Worm (Caenorhabditis elegans) whole organism, L2 larva: ENCODE data around the gene F14D7.12.
"Not testable (repeated sequence)": the region's sequence is repeated elsewhere in the genome, so short reads cannot be mapped to it uniquely, and the experiment has no call there.

ENCODE experiments used
- C34F6.9 ChIP-seq: fragments of 150-350 bp; optimal IDR thresholded peaks from 2 replicates; lab custom pipeline; 2014; ENCODE audit warnings: missing biosample characterization, missing genetic modification characterization
- R02D3.7 ChIP-seq: fragments of 150-350 bp; optimal IDR thresholded peaks from 2 replicates; lab custom pipeline; 2014; ENCODE audit warnings: missing biosample characterization, missing genetic modification characterization
- Y55F3AM.14 ChIP-seq: fragments of 200-800 bp; sonication (Bioruptor generic); optimal IDR thresholded peaks from 2 replicates; lab custom pipeline; 2018; ENCODE audit warnings: mild to moderate bottlenecking, missing genetic modification characterization, missing compliant biosample characterization
- ZK546.5 ChIP-seq: sonication (generic microtip); optimal IDR thresholded peaks from 2 replicates; lab custom pipeline; 2017; ENCODE audit warnings: missing biosample characterization, missing genetic modification characterization
- alr-1 ChIP-seq: fragments of 150-350 bp; optimal IDR thresholded peaks from 2 replicates; lab custom pipeline; 2014; ENCODE audit warnings: missing biosample characterization, missing genetic modification characterization
- ama-1 ChIP-seq: fragments of 150-350 bp; optimal IDR thresholded peaks from 2 replicates; lab custom pipeline; 2018; ENCODE audit warnings: inconsistent platforms
- blmp-1 ChIP-seq: sonication (generic microtip); optimal IDR thresholded peaks from 2 replicates; lab custom pipeline; 2017; ENCODE audit warnings: missing genetic modification characterization, mild to moderate bottlenecking, missing compliant biosample characterization, antibody characterized with exemption, moderate library complexity; ENCODE audit not compliant: insufficient read depth
- ceh-16 ChIP-seq: fragments of 150-350 bp; optimal IDR thresholded peaks from 2 replicates; lab custom pipeline; 2014; ENCODE audit warnings: missing biosample characterization, missing genetic modification characterization
- crh-2 ChIP-seq: sonication (generic microtip); optimal IDR thresholded peaks from 2 replicates; lab custom pipeline; 2017; ENCODE audit warnings: missing biosample characterization, missing genetic modification characterization
- dmd-4 ChIP-seq: sonication (generic microtip); optimal IDR thresholded peaks from 2 replicates; lab custom pipeline; 2017; ENCODE audit warnings: missing biosample characterization, missing genetic modification characterization
- egl-27 ChIP-seq: sonication (generic microtip); optimal IDR thresholded peaks from 3 replicates; lab custom pipeline; 2017; ENCODE audit warnings: missing biosample characterization, missing genetic modification reagents, missing genetic modification characterization
- elt-1 ChIP-seq: fragments of 150-350 bp; optimal IDR thresholded peaks from 2 replicates; lab custom pipeline; 2014; ENCODE audit warnings: missing biosample characterization, missing genetic modification characterization
- lin-11 ChIP-seq: fragments of 150-350 bp; sonication (generic microtip); optimal IDR thresholded peaks from 2 replicates; lab custom pipeline; 2014; ENCODE audit warnings: missing biosample characterization, missing genetic modification characterization, inconsistent platforms, mixed read lengths
- lin-13 ChIP-seq: fragments of 150-350 bp; optimal IDR thresholded peaks from 2 replicates; lab custom pipeline; 2014; ENCODE audit warnings: missing biosample characterization, missing genetic modification reagents, missing genetic modification characterization
- mdl-1 ChIP-seq, 2 experiments: fragments of 150-350 bp in 1 of 2; sonication (generic microtip) in 1 of 2; optimal IDR thresholded peaks; 2 replicates each; lab custom pipeline; 2017; ENCODE audit warnings: missing biosample characterization in 2 of 2, missing genetic modification characterization in 2 of 2
- nhr-10 ChIP-seq: sonication (generic microtip); optimal IDR thresholded peaks from 2 replicates; lab custom pipeline; 2017; ENCODE audit warnings: missing biosample characterization, missing genetic modification characterization
- nhr-12 ChIP-seq: fragments of 150-350 bp; optimal IDR thresholded peaks from 2 replicates; lab custom pipeline; 2014; ENCODE audit warnings: missing biosample characterization, missing genetic modification characterization
- nhr-21 ChIP-seq: fragments of 150-350 bp; optimal IDR thresholded peaks from 2 replicates; lab custom pipeline; 2014; ENCODE audit warnings: missing biosample characterization, missing genetic modification characterization
- nhr-23 ChIP-seq: fragments of 150-350 bp; optimal IDR thresholded peaks from 2 replicates; lab custom pipeline; 2014; ENCODE audit warnings: missing biosample characterization, missing genetic modification reagents, missing genetic modification characterization
- nhr-25 ChIP-seq: fragments of 150-350 bp; sonication (generic microtip); optimal IDR thresholded peaks from 3 replicates; lab custom pipeline; 2014; ENCODE audit warnings: missing biosample characterization, missing genetic modification characterization
- nhr-6 ChIP-seq: fragments of 150-350 bp; optimal IDR thresholded peaks from 2 replicates; lab custom pipeline; 2014; ENCODE audit warnings: missing biosample characterization, missing genetic modification characterization
- nhr-77 ChIP-seq: fragments of 150-350 bp; optimal IDR thresholded peaks from 2 replicates; lab custom pipeline; 2014; ENCODE audit warnings: missing biosample characterization, missing genetic modification characterization
- sem-4 ChIP-seq: fragments of 150-350 bp; optimal IDR thresholded peaks from 2 replicates; lab custom pipeline; 2014; ENCODE audit warnings: missing biosample characterization, missing genetic modification reagents, missing genetic modification characterization
- skn-1 ChIP-seq: sonication (generic microtip); optimal IDR thresholded peaks from 2 replicates; lab custom pipeline; 2017; ENCODE audit warnings: missing biosample characterization, missing genetic modification characterization
- sma-3 ChIP-seq: sonication (generic microtip); optimal IDR thresholded peaks from 2 replicates; lab custom pipeline; 2016; ENCODE audit warnings: missing genetic modification reagents, missing genetic modification characterization, missing compliant biosample characterization
- sma-9 ChIP-seq, 2 experiments: fragments of 150-350 bp in 1 of 2; sonication (generic microtip) in 1 of 2; optimal IDR thresholded peaks; 2 replicates each; lab custom pipeline; 2014 to 2016; ENCODE audit warnings: missing genetic modification characterization in 2 of 2, mild to moderate bottlenecking in 1 of 2, missing biosample characterization in 1 of 2, missing compliant biosample characterization in 1 of 2, missing genetic modification reagents in 1 of 2, moderate library complexity in 1 of 2
- snpc-4 ChIP-seq: fragments of 150-350 bp; optimal IDR thresholded peaks from 2 replicates; lab custom pipeline; 2014; ENCODE audit warnings: missing biosample characterization, missing genetic modification characterization
- unc-55 ChIP-seq: fragments of 150-350 bp; sonication (generic microtip); optimal IDR thresholded peaks from 3 replicates; lab custom pipeline; 2014; ENCODE audit warnings: missing biosample characterization, missing genetic modification reagents, missing genetic modification characterization
- unc-62 ChIP-seq: fragments of 150-350 bp; optimal IDR thresholded peaks from 2 replicates; lab custom pipeline; 2014; ENCODE audit warnings: missing biosample characterization, missing genetic modification reagents, missing genetic modification characterization
- zag-1 ChIP-seq: fragments of 150-350 bp; optimal IDR thresholded peaks from 2 replicates; lab custom pipeline; 2014; ENCODE audit warnings: missing biosample characterization, missing genetic modification characterization
- ztf-1 ChIP-seq: fragments of 200-800 bp; sonication (Bioruptor generic); conservative IDR thresholded peaks from 2 replicates; pipeline ENCODE4 v1.3.6; 2022; ENCODE audit warnings: missing genetic modification characterization, missing compliant biosample characterization

The F14D7.12 gene

ce11 chrV:14268616-14269015 is 31.2 kb upstream of the F14D7.12 start, which contains the start of gene F40G12.4:
TSS of gene F40G12.4 (minus strand) at chrV:14268716.
- TF ChIP-seq C34F6.9 (tag; lab: Kevin White, UChicago), result no peak
- no peak for TF ChIP-seq nhr-21 (tag; lab: Kevin White, UChicago)
- no peak for TF ChIP-seq crh-2
- no peak for TF ChIP-seq nhr-23
- no peak for TF ChIP-seq ceh-16 (tag; lab: Kevin White, UChicago)
- TF ChIP-seq ztf-1, result no peak
- no peak for TF ChIP-seq Y55F3AM.14 (GFP tag; lab: Kevin White, UChicago)
- TF ChIP-seq unc-62, result no peak
- no peak for TF ChIP-seq egl-27
- TF ChIP-seq zag-1, result no peak
- no peak for TF ChIP-seq alr-1 (tag; lab: Kevin White, UChicago)
- TF ChIP-seq snpc-4 (tag; lab: Kevin White, UChicago), result no peak

DNA sequence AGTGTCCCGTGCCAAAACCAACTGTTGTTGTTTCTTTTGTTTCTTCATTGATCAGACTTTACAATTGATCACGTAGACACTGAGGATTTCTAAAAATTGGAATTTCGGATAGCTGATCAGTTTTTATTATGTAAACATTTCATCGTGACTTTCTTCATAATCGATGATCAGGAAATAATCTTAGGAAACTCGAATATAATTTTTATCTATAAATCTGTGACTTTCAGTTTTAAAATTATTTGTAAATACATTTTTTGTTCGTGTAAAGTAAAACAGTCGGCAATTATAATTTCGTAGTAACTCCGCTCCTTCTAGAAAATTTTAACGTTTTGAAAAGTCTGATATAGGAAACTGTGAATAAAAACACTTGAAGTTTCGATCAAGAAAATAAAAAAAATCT is 29.1 kb upstream of the F14D7.12 start, which contains the start of gene F40G12.5:
Gene F40G12.5, minus strand, starts transcription at position 101 of the 400 bp plus-strand sequence.
- TF ChIP-seq mdl-1 (tag; optimal IDR thresholded peaks at IDR 0.05; lab: Kevin White, UChicago) (no peak), nhr-10 (no peak), snpc-4 (tag; lab: Kevin White, UChicago) (no peak), sem-4 (tag; lab: Kevin White, UChicago) (no peak), sma-9 (GFP tag; optimal IDR thresholded peaks at IDR 0.05; lab: Kevin White, UChicago) (no peak), sma-9 (tag; optimal IDR thresholded peaks at IDR 0.05; lab: Kevin White, UChicago) (no peak), elt-1 (tag; lab: Kevin White, UChicago) (no peak)

ce11 chrV:14273019-14273418 is 26.8 kb upstream of the F14D7.12 start, which contains the start of gene F40G12.6:
TSS of gene F40G12.6 (minus strand) at chrV:14273119.
- TF ChIP-seq nhr-6 (tag; lab: Kevin White, UChicago) (no peak), ZK546.5 (no peak), R02D3.7 (tag; lab: Kevin White, UChicago) (no peak), sma-3 (GFP tag; lab: Kevin White, UChicago) (no peak), ama-1 (lab: Kevin White, UChicago) (no peak), nhr-77 (tag; lab: Kevin White, UChicago) (no peak), unc-55 (GFP tag; lab: Kevin White, UChicago) (no peak), nhr-12 (tag; lab: Kevin White, UChicago) (no peak), C34F6.9 (tag; lab: Kevin White, UChicago) (no peak), nhr-25 (tag; lab: Kevin White, UChicago) (no peak), snpc-4 (tag; lab: Kevin White, UChicago) (no peak)

DNA sequence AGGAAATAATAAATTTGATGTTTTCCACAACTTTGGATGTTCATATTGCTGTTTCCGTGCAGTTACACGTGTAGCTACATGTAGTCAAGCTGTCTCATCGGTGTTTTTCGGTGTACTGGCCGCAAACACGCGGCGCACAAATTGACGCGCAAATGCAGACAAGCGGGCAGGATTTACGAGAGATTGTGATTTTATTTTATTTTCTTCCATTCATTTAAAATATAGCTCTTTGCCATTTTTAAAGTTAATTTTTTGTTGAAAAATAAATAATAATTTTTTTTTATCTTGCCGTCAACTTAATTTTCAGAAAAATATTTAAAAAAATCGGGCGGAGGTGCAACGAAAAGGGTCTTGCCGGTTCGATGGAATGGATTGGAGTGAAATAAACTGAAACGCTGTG is 25.5 kb upstream of the F14D7.12 start, which contains the start of gene F40G12.7:
Gene F40G12.7, plus strand, starts transcription at position 301 of the 400 bp plus-strand sequence.
- not testable (repeated sequence) for TF ChIP-seq lin-13; lin-11 (tag; lab: Kevin White, UChicago); zag-1

ce11 chrV:14277456-14277855 is 22.4 kb upstream of the F14D7.12 start:
- TF ChIP-seq snpc-4 (tag; lab: Kevin White, UChicago), result peak; percentile 38
- TF ChIP-seq, all 48 proteins: peak for 1; not testable (repeated sequence) for 47

DNA sequence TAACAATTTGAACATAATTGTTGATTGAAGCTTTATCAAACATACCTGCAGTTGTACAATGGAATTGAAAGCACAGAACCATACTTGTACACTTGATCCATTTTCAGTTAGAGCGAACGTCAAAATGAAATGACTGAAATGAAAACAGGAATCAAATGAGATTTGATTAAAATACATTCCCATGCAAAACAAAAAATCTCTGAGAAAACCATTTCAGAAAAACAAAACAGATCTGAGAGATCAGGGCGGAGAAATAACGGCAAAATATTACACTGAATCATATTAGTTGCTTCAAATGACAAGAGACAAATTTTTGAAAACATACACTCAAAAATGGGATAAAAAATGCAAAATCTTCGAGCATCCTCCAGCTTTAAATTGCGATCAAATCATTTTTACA is 20.0 kb upstream of the F14D7.12 start, which contains the start of gene srt-33:
Gene srt-33, minus strand, starts transcription at position 101 of the 400 bp plus-strand sequence.
- TF ChIP-seq nhr-25 (tag; lab: Kevin White, UChicago) (no peak), blmp-1 (tag; lab: Kevin White, UChicago) (no peak), Y55F3AM.14 (GFP tag; lab: Kevin White, UChicago) (no peak), sma-9 (GFP tag; optimal IDR thresholded peaks at IDR 0.05; lab: Kevin White, UChicago) (no peak), sma-9 (tag; optimal IDR thresholded peaks at IDR 0.05; lab: Kevin White, UChicago) (no peak), skn-1 (tag; lab: Kevin White, UChicago) (no peak), dmd-4 (tag; lab: Kevin White, UChicago) (no peak), sem-4 (tag; lab: Kevin White, UChicago) (no peak), R02D3.7 (tag; lab: Kevin White, UChicago) (no peak), ama-1 (lab: Kevin White, UChicago) (no peak), nhr-77 (tag; lab: Kevin White, UChicago) (no peak)
